Fruit fly (Drosophila melanogaster): ENCODE measurements around the gene beat-IIIc.
A peak's percentile ranks its signal among the peaks of the same experiment; 100 is the strongest.

The beat-IIIc gene

DNA sequence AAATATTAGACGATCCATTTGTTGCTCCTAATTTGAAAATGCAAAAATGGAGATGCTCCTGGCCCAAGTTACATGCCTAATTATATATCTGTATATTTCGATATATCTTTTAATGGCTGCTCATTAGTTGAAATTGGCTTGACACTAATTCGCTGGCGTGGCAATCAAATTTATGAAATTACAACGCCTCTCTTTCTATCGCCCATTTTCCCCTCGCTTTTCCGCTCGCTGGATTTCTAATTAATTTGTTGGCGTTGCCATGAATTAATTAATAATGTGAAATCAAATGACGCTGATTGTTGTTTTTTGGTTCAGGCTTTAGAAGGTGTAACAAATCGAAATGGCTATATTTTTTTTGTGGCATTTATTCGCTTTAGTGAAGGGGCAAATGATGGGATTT lies 32.4 kb downstream of the beat-IIIc start:
- no peak for TF ChIP-seq Ets98B (GFP tag; IDR thresholded peaks at IDR 0.05)
- TF ChIP-seq EcR (GFP tag; optimal IDR thresholded peaks at IDR 0.05), result no peak
- TF ChIP-seq CG12605 (GFP tag; IDR thresholded peaks at IDR 0.05), result no peak
- TF ChIP-seq D1 (tag; optimal IDR thresholded peaks at IDR 0.05), result no peak

dm6 chr2L:17227102-17227501 lies 33.4 kb downstream of the beat-IIIc start:
- TF ChIP-seq CG12605 (GFP tag; IDR thresholded peaks at IDR 0.05), result no peak
- TF ChIP-seq rn (GFP tag; IDR thresholded peaks at IDR 0.05), result no peak
- no peak for TF ChIP-seq CG10348 (GFP tag; IDR thresholded peaks at IDR 0.05)

dm6 chr2L:17223493-17223892 lies 37.0 kb downstream of the beat-IIIc start:
- TF ChIP-seq fd96Ca (GFP tag; IDR thresholded peaks at IDR 0.05), result no peak
- no peak for TF ChIP-seq Snoo (tag; optimal IDR thresholded peaks at IDR 0.05)
- TF ChIP-seq CG8301 (tag; optimal IDR thresholded peaks at IDR 0.05), result no peak
- no peak for TF ChIP-seq CG14655 (GFP tag; optimal IDR thresholded peaks at IDR 0.05)
- no peak for TF ChIP-seq CG8159 (tag; optimal IDR thresholded peaks at IDR 0.05)
- no peak for TF ChIP-seq CG13204 (GFP tag; optimal IDR thresholded peaks at IDR 0.05)
- no peak for TF ChIP-seq Ets98B (GFP tag; IDR thresholded peaks at IDR 0.05)
- no peak for TF ChIP-seq D1 (tag; optimal IDR thresholded peaks at IDR 0.05)
- TF ChIP-seq CG10348 (GFP tag; IDR thresholded peaks at IDR 0.05), result no peak
- no peak for TF ChIP-seq CG12605 (GFP tag; IDR thresholded peaks at IDR 0.05)
- TF ChIP-seq CG4496 (GFP tag; IDR thresholded peaks at IDR 0.05), result no peak
- TF ChIP-seq CG15710 (tag; optimal IDR thresholded peaks at IDR 0.05), result no peak
- no peak for TF ChIP-seq Pif1A (GFP tag; optimal IDR thresholded peaks at IDR 0.05)
- no peak for TF ChIP-seq rn (GFP tag; IDR thresholded peaks at IDR 0.05)
- no peak for TF ChIP-seq EcR (GFP tag; optimal IDR thresholded peaks at IDR 0.05)

- TF ChIP-seq CG12605 (GFP tag; IDR thresholded peaks at IDR 0.05), result no peak
- TF ChIP-seq rn (GFP tag; IDR thresholded peaks at IDR 0.05), result no peak
- TF ChIP-seq Pif1B (GFP tag; optimal IDR thresholded peaks at IDR 0.05), result no peak
- no peak for TF ChIP-seq fd96Ca (GFP tag; IDR thresholded peaks at IDR 0.05)
- no peak for TF ChIP-seq CG32121 (GFP tag; IDR thresholded peaks at IDR 0.05)
- no peak for TF ChIP-seq CG4496 (GFP tag; IDR thresholded peaks at IDR 0.05)
- no peak for TF ChIP-seq CG8159 (tag; optimal IDR thresholded peaks at IDR 0.05)
- TF ChIP-seq EcR (GFP tag; optimal IDR thresholded peaks at IDR 0.05), result no peak
- no peak for TF ChIP-seq CG13204 (GFP tag; optimal IDR thresholded peaks at IDR 0.05)
- no peak for TF ChIP-seq CG10348 (GFP tag; IDR thresholded peaks at IDR 0.05)
- TF ChIP-seq CG8301 (tag; optimal IDR thresholded peaks at IDR 0.05), result no peak
- TF ChIP-seq Snoo (tag; optimal IDR thresholded peaks at IDR 0.05), result no peak
- no peak for TF ChIP-seq CG17806 (tag; optimal IDR thresholded peaks at IDR 0.05)
- no peak for TF ChIP-seq CG9948 (tag; optimal IDR thresholded peaks at IDR 0.05)
Observed at dm6 chr2L:17222176-17222575, 38.4 kb downstream of the beat-IIIc start.

dm6 chr2L:17221462-17221861 lies 39.1 kb downstream of the beat-IIIc start:
- TF ChIP-seq CG34367 (tag; optimal IDR thresholded peaks at IDR 0.05), result no peak
- TF ChIP-seq CG13204 (GFP tag; optimal IDR thresholded peaks at IDR 0.05), result no peak
- no peak for TF ChIP-seq CG15710 (tag; optimal IDR thresholded peaks at IDR 0.05)
- no peak for TF ChIP-seq gl (tag; optimal IDR thresholded peaks at IDR 0.05)
- TF ChIP-seq CG32121 (GFP tag; IDR thresholded peaks at IDR 0.05), result no peak
- TF ChIP-seq rn (GFP tag; IDR thresholded peaks at IDR 0.05), result no peak
- no peak for TF ChIP-seq CG17806 (tag; optimal IDR thresholded peaks at IDR 0.05)
- no peak for TF ChIP-seq CG8301 (tag; optimal IDR thresholded peaks at IDR 0.05)
- no peak for TF ChIP-seq CG14655 (GFP tag; optimal IDR thresholded peaks at IDR 0.05)
- no peak for TF ChIP-seq Pif1A (GFP tag; optimal IDR thresholded peaks at IDR 0.05)
- no peak for TF ChIP-seq CG10348 (GFP tag; IDR thresholded peaks at IDR 0.05)
- no peak for TF ChIP-seq Pif1B (GFP tag; optimal IDR thresholded peaks at IDR 0.05)
- no peak for TF ChIP-seq D1 (tag; optimal IDR thresholded peaks at IDR 0.05)
- no peak for TF ChIP-seq CG4496 (GFP tag; IDR thresholded peaks at IDR 0.05)
- no peak for TF ChIP-seq Ets98B (GFP tag; IDR thresholded peaks at IDR 0.05)
- no peak for TF ChIP-seq EcR (GFP tag; optimal IDR thresholded peaks at IDR 0.05)
- no peak for TF ChIP-seq fd96Ca (GFP tag; IDR thresholded peaks at IDR 0.05)
- no peak for TF ChIP-seq CG12605 (GFP tag; IDR thresholded peaks at IDR 0.05)
- TF ChIP-seq CG8159 (tag; optimal IDR thresholded peaks at IDR 0.05), result no peak

DNA sequence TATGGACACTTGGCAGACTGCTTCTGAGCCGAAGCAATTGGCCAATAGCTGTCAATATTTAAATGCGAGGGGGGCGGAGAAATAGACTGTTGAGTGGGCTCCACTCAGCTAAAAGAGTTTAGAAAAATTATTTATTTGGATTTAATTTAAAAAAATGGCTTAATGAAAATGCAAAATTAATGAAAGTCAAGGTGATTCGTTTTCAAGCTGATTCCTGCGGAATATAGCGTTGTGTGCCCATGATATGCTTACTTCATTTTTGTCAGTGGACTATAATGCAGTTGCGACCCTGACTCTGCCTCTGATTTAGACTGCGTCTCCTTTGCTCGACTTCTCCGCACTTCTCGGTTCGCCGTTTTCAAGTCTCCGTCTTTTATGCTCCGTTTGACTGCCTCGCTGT lies 43.7 kb downstream of the beat-IIIc start:
- TF ChIP-seq CG9948 (tag; optimal IDR thresholded peaks at IDR 0.05) (peak; percentile 9), CG14655 (GFP tag; optimal IDR thresholded peaks at IDR 0.05) (peak; percentile 37), CG8301 (tag; optimal IDR thresholded peaks at IDR 0.05) (no peak), EcR (GFP tag; optimal IDR thresholded peaks at IDR 0.05) (no peak), Pif1B (GFP tag; optimal IDR thresholded peaks at IDR 0.05) (no peak), CG17806 (tag; optimal IDR thresholded peaks at IDR 0.05) (no peak), Ets98B (GFP tag; IDR thresholded peaks at IDR 0.05) (no peak), CG13204 (GFP tag; optimal IDR thresholded peaks at IDR 0.05) (no peak), CG8159 (tag; optimal IDR thresholded peaks at IDR 0.05) (peak; percentile 52), CG15710 (tag; optimal IDR thresholded peaks at IDR 0.05) (peak; percentile 29), CG32121 (GFP tag; IDR thresholded peaks at IDR 0.05) (no peak)

DNA sequence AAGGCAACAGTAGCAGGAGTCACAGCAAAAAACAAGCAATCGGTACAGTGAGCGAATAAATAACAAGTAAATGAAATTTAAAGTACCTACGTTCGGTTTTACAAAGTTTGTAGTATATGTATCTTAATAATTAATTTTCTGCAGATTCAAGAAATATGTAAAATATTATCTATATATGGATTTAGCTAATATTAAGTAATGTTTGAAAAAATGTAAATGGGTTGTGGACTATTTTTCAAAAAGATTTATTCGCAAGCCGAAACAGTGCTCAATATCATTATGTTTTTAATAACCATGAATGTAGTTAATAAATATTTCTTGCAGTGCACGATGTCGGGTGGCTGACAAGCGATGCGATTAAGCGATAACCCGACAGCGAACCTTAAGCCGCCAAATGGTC lies 53.5 kb downstream of the beat-IIIc start:
- TF ChIP-seq Ets98B (GFP tag; IDR thresholded peaks at IDR 0.05), result no peak
- peak; percentile 2 for TF ChIP-seq CG34367 (tag; optimal IDR thresholded peaks at IDR 0.05)
- TF ChIP-seq CG15710 (tag; optimal IDR thresholded peaks at IDR 0.05), result peak; percentile 16
- TF ChIP-seq rn (GFP tag; IDR thresholded peaks at IDR 0.05), result no peak
- no peak for TF ChIP-seq Pif1B (GFP tag; optimal IDR thresholded peaks at IDR 0.05)
- no peak for TF ChIP-seq CG12605 (GFP tag; IDR thresholded peaks at IDR 0.05)
- no peak for TF ChIP-seq fd96Ca (GFP tag; IDR thresholded peaks at IDR 0.05)
- no peak for TF ChIP-seq CG17806 (tag; optimal IDR thresholded peaks at IDR 0.05)
- no peak for TF ChIP-seq Pif1A (GFP tag; optimal IDR thresholded peaks at IDR 0.05)
- TF ChIP-seq gl (tag; optimal IDR thresholded peaks at IDR 0.05), result no peak
- peak; percentile 14 for TF ChIP-seq CG9948 (tag; optimal IDR thresholded peaks at IDR 0.05)
- TF ChIP-seq CG14655 (GFP tag; optimal IDR thresholded peaks at IDR 0.05), result no peak
- TF ChIP-seq CG8301 (tag; optimal IDR thresholded peaks at IDR 0.05), result no peak
- peak; percentile 45 for TF ChIP-seq CG8159 (tag; optimal IDR thresholded peaks at IDR 0.05)

Measured in whole organism, pupa.